Worm (Caenorhabditis elegans) whole organism, L3 larva: ENCODE data around the gene osta-1.

Source experiments
- ZK546.5 ChIP-seq: sonication (generic microtip); optimal IDR thresholded peaks from 2 replicates; lab custom pipeline; 2017; ENCODE audit warnings: missing biosample characterization, missing genetic modification characterization
- ama-1 ChIP-seq: fragments of 150-350 bp; optimal IDR thresholded peaks from 2 replicates; lab custom pipeline; 2018
- egl-27 ChIP-seq: sonication (generic microtip); optimal IDR thresholded peaks from 4 replicates; lab custom pipeline; 2017; ENCODE audit warnings: missing biosample characterization, missing genetic modification reagents, missing genetic modification characterization
- eor-1 ChIP-seq, 2 experiments: fragments of 150-350 bp; optimal IDR thresholded peaks; 2 replicates each; lab custom pipeline; 2014 to 2018; ENCODE audit warnings: missing biosample characterization in 2 of 2, missing genetic modification characterization in 2 of 2
- fos-1 ChIP-seq: fragments of 150-350 bp; optimal IDR thresholded peaks from 2 replicates; lab custom pipeline; 2014; ENCODE audit warnings: missing biosample characterization, missing genetic modification characterization
- nfya-1 ChIP-seq: sonication (generic microtip); optimal IDR thresholded peaks from 2 replicates; lab custom pipeline; 2017; ENCODE audit warnings: missing genetic modification characterization, mild to moderate bottlenecking, missing compliant biosample characterization, antibody characterized with exemption, moderate library complexity; ENCODE audit not compliant: insufficient read depth
- nhr-67 ChIP-seq: fragments of 150-350 bp; optimal IDR thresholded peaks from 2 replicates; lab custom pipeline; 2014; ENCODE audit warnings: missing biosample characterization, missing genetic modification characterization
- nhr-76 ChIP-seq: fragments of 150-350 bp; sonication (generic microtip); optimal IDR thresholded peaks from 5 replicates; lab custom pipeline; 2014; ENCODE audit warnings: missing biosample characterization, missing genetic modification characterization
- nhr-77 ChIP-seq: fragments of 150-350 bp; optimal IDR thresholded peaks from 2 replicates; lab custom pipeline; 2014; ENCODE audit warnings: missing biosample characterization, missing genetic modification characterization
- sea-2 ChIP-seq: fragments of 150-350 bp; sonication (generic microtip); optimal IDR thresholded peaks from 4 replicates; lab custom pipeline; 2014; ENCODE audit warnings: missing biosample characterization, missing genetic modification reagents, missing genetic modification characterization
- tbx-2 ChIP-seq: sonication (generic microtip); optimal IDR thresholded peaks from 2 replicates; lab custom pipeline; 2016; ENCODE audit warnings: mild to moderate bottlenecking, missing genetic modification characterization, missing compliant biosample characterization
- zag-1 ChIP-seq: fragments of 150-350 bp; optimal IDR thresholded peaks from 2 replicates; lab custom pipeline; 2014; ENCODE audit warnings: missing biosample characterization, missing genetic modification characterization
- ztf-11 ChIP-seq: fragments of 150-350 bp; optimal IDR thresholded peaks from 2 replicates; lab custom pipeline; 2014; ENCODE audit warnings: missing biosample characterization, missing genetic modification characterization

DNA sequence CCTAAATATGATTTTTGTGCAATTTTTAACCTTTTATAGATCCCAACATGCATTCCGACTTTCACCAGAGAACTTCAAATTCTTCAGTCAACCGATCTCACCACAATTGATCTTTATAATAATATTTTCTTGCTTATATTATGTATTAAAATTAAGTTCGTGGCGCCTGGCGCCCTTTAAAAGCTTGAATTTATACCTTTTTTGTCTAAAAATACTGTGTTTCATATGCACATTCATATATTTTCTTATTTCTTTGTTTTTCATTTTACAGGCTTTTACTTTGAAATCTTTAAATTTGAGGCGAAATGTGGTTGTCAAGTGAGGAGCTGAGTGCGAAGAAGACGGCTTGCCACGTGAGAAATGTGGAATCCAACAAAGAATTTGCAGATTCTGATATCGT is 38.3 kb downstream of the osta-1 start, which contains the start of gene rpoa-49:
- TF ChIP-seq nhr-67 (tag; lab: Kevin White, UChicago) (no peak), nfya-1 (no peak), nhr-77 (tag; lab: Kevin White, UChicago) (no peak), sea-2 (no peak), egl-27 (tag; lab: Kevin White, UChicago) (no peak), ztf-11 (tag; lab: Kevin White, UChicago) (no peak), zag-1 (tag; lab: Kevin White, UChicago) (no peak), tbx-2 (no peak), nhr-76 (tag; lab: Kevin White, UChicago) (no peak), ZK546.5 (tag; lab: Kevin White, UChicago) (no peak), eor-1 (tag; optimal IDR thresholded peaks at IDR 0.05; lab: Kevin White, UChicago) (no peak), fos-1 (tag; lab: Kevin White, UChicago) (no peak), ama-1 (lab: Kevin White, UChicago) (no peak)
